Fruit fly (Drosophila melanogaster): ENCODE measurements around the gene CycY.

The CycY gene

dm6 chr2L:11806701-11807674 is 6.6 kb downstream of the CycY start:
- TF ChIP-seq ttk (optimal IDR thresholded peaks at IDR 0.05) (no peak), psq (optimal IDR thresholded peaks at IDR 0.05) (peak; percentile 57), h (optimal IDR thresholded peaks at IDR 0.05) (no peak)

dm6 chr2L:11806022-11806700 is 7.4 kb downstream of the CycY start:
- TF ChIP-seq psq (optimal IDR thresholded peaks at IDR 0.05) (peak; percentile 81), Myc (optimal IDR thresholded peaks at IDR 0.05) (no peak)

dm6 chr2L:11804228-11805044 is 9.1 kb downstream of the CycY start:
- no peak for TF ChIP-seq Sin3A (optimal IDR thresholded peaks at IDR 0.05)
- no peak for TF ChIP-seq h (optimal IDR thresholded peaks at IDR 0.05)
- TF ChIP-seq insv (optimal IDR thresholded peaks at IDR 0.05) = no peak
- no peak for TF ChIP-seq psq (optimal IDR thresholded peaks at IDR 0.05)
- no peak for TF ChIP-seq Myc (optimal IDR thresholded peaks at IDR 0.05)
- TF ChIP-seq ttk (optimal IDR thresholded peaks at IDR 0.05) = no peak

dm6 chr2L:11797127-11797526 is 16.5 kb downstream of the CycY start:
- TF ChIP-seq insv (optimal IDR thresholded peaks at IDR 0.05) (no peak), h (optimal IDR thresholded peaks at IDR 0.05) (peak; percentile 18)

dm6 chr2L:11793986-11794385 is 19.6 kb downstream of the CycY start, which contains the start of gene CG14937:
TSS of gene CG14937 (minus strand) at chr2L:11794086.
- TF ChIP-seq insv (optimal IDR thresholded peaks at IDR 0.05) (no peak), ttk (optimal IDR thresholded peaks at IDR 0.05) (no peak), Sin3A (optimal IDR thresholded peaks at IDR 0.05) (no peak)

dm6 chr2L:11792265-11792664 is 21.3 kb downstream of the CycY start, which contains the start of gene Tsp33B:
TSS of gene Tsp33B (minus strand) at chr2L:11792365.
- no peak for TF ChIP-seq ttk (optimal IDR thresholded peaks at IDR 0.05)

- no peak for TF ChIP-seq insv (optimal IDR thresholded peaks at IDR 0.05)
- no peak for TF ChIP-seq ttk (optimal IDR thresholded peaks at IDR 0.05)
- no peak for TF ChIP-seq psq (optimal IDR thresholded peaks at IDR 0.05)
- TF ChIP-seq Myc (optimal IDR thresholded peaks at IDR 0.05) = no peak
- no peak for TF ChIP-seq Sin3A (optimal IDR thresholded peaks at IDR 0.05)
Measured at dm6 chr2L:11789690-11790089, 23.9 kb downstream of the CycY start, which contains the start of gene CG14932. TSS of gene CG14932 (plus strand) at chr2L:11789919.

- TF ChIP-seq ttk (optimal IDR thresholded peaks at IDR 0.05) (no peak), psq (optimal IDR thresholded peaks at IDR 0.05) (no peak), Myc (optimal IDR thresholded peaks at IDR 0.05) (no peak), h (optimal IDR thresholded peaks at IDR 0.05) (no peak), insv (optimal IDR thresholded peaks at IDR 0.05) (no peak)
Measured at dm6 chr2L:11788034-11788433, 25.5 kb downstream of the CycY start, which contains the start of gene CG14931. TSS of gene CG14931 (plus strand) at chr2L:11788334.

Measured in Kc167 (cell line).